Fruit fly (Drosophila melanogaster) whole organism, embryonic: ENCODE measurements around the gene CG3764.

ENCODE experiments used
- CG10209 ChIP-seq: fragments of 200-800 bp; sonication (Bioruptor generic); optimal IDR thresholded peaks from 3 replicates; lab custom pipeline; 2017; ENCODE audit warnings: missing biosample characterization, mild to moderate bottlenecking, missing genetic modification characterization, missing genetic modification reagents
- CG10543 ChIP-seq: fragments of 200-800 bp; sonication (Bioruptor generic); optimal IDR thresholded peaks from 3 replicates; lab custom pipeline; 2017; ENCODE audit warnings: missing biosample characterization, mild to moderate bottlenecking, missing genetic modification characterization, moderate library complexity
- CG11560 ChIP-seq: fragments of 200-800 bp; sonication (Bioruptor generic); IDR thresholded peaks from 3 replicates; pipeline ENCODE4 v1.3.6; 2022; ENCODE audit warnings: missing biosample characterization, missing genetic modification characterization
- CG12236 ChIP-seq: fragments of 200-800 bp; sonication (Bioruptor generic); optimal IDR thresholded peaks from 2 replicates; lab custom pipeline; 2016; ENCODE audit warnings: missing biosample characterization, missing genetic modification characterization
- CG13424 ChIP-seq: fragments of 200-800 bp; sonication (Bioruptor generic); optimal IDR thresholded peaks from 2 replicates; lab custom pipeline; 2019; ENCODE audit warnings: missing biosample characterization, mild to moderate bottlenecking, missing genetic modification characterization, moderate library complexity
- CG14965 ChIP-seq: fragments of 200-800 bp; sonication (Bioruptor generic); optimal IDR thresholded peaks from 2 replicates; lab custom pipeline; 2016; ENCODE audit warnings: missing biosample characterization, missing genetic modification characterization, borderline replicate concordance
- CG15011 ChIP-seq: fragments of 200-800 bp; sonication (Bioruptor generic); optimal IDR thresholded peaks from 3 replicates; lab custom pipeline; 2018; ENCODE audit warnings: missing biosample characterization, mild to moderate bottlenecking, missing genetic modification characterization
- CG17829 ChIP-seq: fragments of 200-800 bp; optimal IDR thresholded peaks from 2 replicates; lab custom pipeline; 2019; ENCODE audit warnings: missing biosample characterization, mild to moderate bottlenecking, missing genetic modification characterization, moderate library complexity
- CG18011 ChIP-seq: fragments of 200-800 bp; sonication (Bioruptor generic); optimal IDR thresholded peaks from 2 replicates; lab custom pipeline; 2017; ENCODE audit warnings: missing biosample characterization, missing genetic modification characterization, mild to moderate bottlenecking, moderate library complexity, missing genotype
- CG2889 ChIP-seq: fragments of 200-800 bp; sonication (Bioruptor generic); IDR thresholded peaks from 3 replicates; pipeline ENCODE4 v1.3.6; 2022; ENCODE audit warnings: missing biosample characterization, missing genetic modification characterization
- CG31441 ChIP-seq: fragments of 200-800 bp; sonication (Bioruptor generic); IDR thresholded peaks from 2 replicates; pipeline ENCODE4 v1.3.6; 2022; ENCODE audit warnings: missing biosample characterization, missing genetic modification characterization
- CG3163 ChIP-seq: fragments of 200-800 bp; sonication (Bioruptor generic); optimal IDR thresholded peaks from 3 replicates; lab custom pipeline; 2016; ENCODE audit warnings: missing biosample characterization, missing genetic modification characterization
- CG7372 ChIP-seq: fragments of 200-800 bp; sonication (Bioruptor generic); IDR thresholded peaks from 2 replicates; pipeline ENCODE4 v1.3.6; 2022; ENCODE audit warnings: missing biosample characterization, missing genetic modification characterization
- CG7786 ChIP-seq: fragments of 200-800 bp; sonication (Bioruptor generic); optimal IDR thresholded peaks from 2 replicates; lab custom pipeline; 2016; ENCODE audit warnings: missing biosample characterization, missing genetic modification characterization
- E2f2 ChIP-seq: fragments of 200-800 bp; sonication (Bioruptor generic); IDR thresholded peaks from 2 replicates; pipeline ENCODE4 v1.3.6; 2022; ENCODE audit warnings: missing biosample characterization, missing genetic modification characterization
- Eip74EF ChIP-seq, 2 experiments: fragments of 200-800 bp in 1 of 2; fragments of >200 bp in 1 of 2; sonication (Bioruptor generic) in 1 of 2; optimal IDR thresholded peaks; 2 replicates each; lab custom pipeline; 2017 to 2019; ENCODE audit warnings: missing biosample characterization in 2 of 2, missing genetic modification characterization in 2 of 2, mild to moderate bottlenecking in 1 of 2, moderate library complexity in 1 of 2
- Fer2 ChIP-seq: fragments of 200-800 bp; sonication (Bioruptor generic); optimal IDR thresholded peaks from 2 replicates; lab custom pipeline; 2018; ENCODE audit warnings: missing biosample characterization, mild to moderate bottlenecking, missing genetic modification characterization, moderate library complexity
- Fer3 ChIP-seq: fragments of 200-800 bp; sonication (Bioruptor generic); optimal IDR thresholded peaks from 2 replicates; lab custom pipeline; 2018; ENCODE audit warnings: missing biosample characterization, mild to moderate bottlenecking, missing genetic modification characterization, moderate library complexity
- Gug ChIP-seq: fragments of 200-800 bp; sonication (Bioruptor generic); IDR thresholded peaks from 4 replicates; pipeline ENCODE4 v1.3.6; 2022; ENCODE audit warnings: missing biosample characterization, missing genetic modification characterization
- Jarid2 ChIP-seq: fragments of 200-800 bp; sonication (Bioruptor generic); optimal IDR thresholded peaks from 3 replicates; lab custom pipeline; 2017; ENCODE audit warnings: mild to moderate bottlenecking, missing biosample characterization, missing genetic modification reagents, missing genetic modification characterization
- MBD-R2 ChIP-seq: fragments of 200-800 bp; sonication (Bioruptor generic); IDR thresholded peaks from 2 replicates; pipeline ENCODE4 v1.3.6; 2022; ENCODE audit warnings: missing biosample characterization, missing genetic modification characterization
- Max ChIP-seq: fragments of 200-800 bp; sonication (Bioruptor generic); optimal IDR thresholded peaks from 2 replicates; lab custom pipeline; 2016; ENCODE audit warnings: missing biosample characterization, mild to moderate bottlenecking, missing genetic modification characterization
- NfI ChIP-seq: fragments of 200-800 bp; sonication (Bioruptor generic); optimal IDR thresholded peaks from 3 replicates; lab custom pipeline; 2018; ENCODE audit warnings: missing biosample characterization, mild to moderate bottlenecking, missing genetic modification characterization, moderate library complexity
- Pdp1 ChIP-seq, 2 experiments: fragments of 200-800 bp; sonication (Bioruptor generic); optimal IDR thresholded peaks; 3 replicates each; lab custom pipeline; 2016; ENCODE audit warnings: missing biosample characterization in 2 of 2, missing genetic modification characterization in 2 of 2, mild to moderate bottlenecking in 1 of 2, moderate library complexity in 1 of 2
- Trl ChIP-seq, 3 experiments: fragments of >200 bp in 2 of 3; fragments of 200-800 bp in 1 of 3; sonication (Bioruptor generic) in 1 of 3; optimal IDR thresholded peaks; 2 replicates in 1 of 3; 3 replicates in 2 of 3; lab custom pipeline; 2016 to 2017; ENCODE audit warnings: missing biosample characterization in 1 of 3, missing genetic modification characterization in 1 of 3
- ab ChIP-seq: fragments of 200-800 bp; sonication (Bioruptor generic); optimal IDR thresholded peaks from 2 replicates; lab custom pipeline; 2016; ENCODE audit warnings: missing biosample characterization, missing genetic modification characterization
- al ChIP-seq: fragments of 200-800 bp; sonication (Bioruptor generic); IDR thresholded peaks from 2 replicates; pipeline ENCODE4 v1.3.6; 2022; ENCODE audit warnings: missing biosample characterization, missing genetic modification characterization
- bbx ChIP-seq: fragments of 200-800 bp; sonication (Bioruptor generic); IDR thresholded peaks from 2 replicates; pipeline ENCODE4 v1.3.6; 2022; ENCODE audit warnings: missing biosample characterization, missing genetic modification characterization; ENCODE audit not compliant: partially characterized antibody
- bowl ChIP-seq: fragments of 200-800 bp; sonication (Bioruptor generic); IDR thresholded peaks from 2 replicates; pipeline ENCODE4 v1.3.6; 2022; ENCODE audit warnings: missing biosample characterization, missing genetic modification characterization
- btn ChIP-seq: fragments of 200-800 bp; sonication (Bioruptor generic); optimal IDR thresholded peaks from 2 replicates; lab custom pipeline; 2016; ENCODE audit warnings: missing biosample characterization, missing genetic modification characterization
- cad ChIP-seq: fragments of >200 bp; optimal IDR thresholded peaks from 2 replicates; lab custom pipeline; 2017; ENCODE audit warnings: missing biosample characterization, missing genetic modification characterization
- disco-r ChIP-seq: fragments of 200-800 bp; sonication (Bioruptor generic); optimal IDR thresholded peaks from 2 replicates; lab custom pipeline; 2016; ENCODE audit warnings: missing biosample characterization, missing genetic modification characterization
- fd102C ChIP-seq: fragments of 200-800 bp; sonication (Bioruptor generic); optimal IDR thresholded peaks from 2 replicates; lab custom pipeline; 2018; ENCODE audit warnings: missing biosample characterization, mild to moderate bottlenecking, missing genetic modification characterization, moderate library complexity
- fd96Cb ChIP-seq: fragments of 200-800 bp; sonication (Bioruptor generic); optimal IDR thresholded peaks from 2 replicates; lab custom pipeline; 2018; ENCODE audit warnings: missing biosample characterization, mild to moderate bottlenecking, missing genetic modification characterization, moderate library complexity
- nmo ChIP-seq: fragments of 200-800 bp; sonication (Bioruptor generic); optimal IDR thresholded peaks from 2 replicates; lab custom pipeline; 2018; ENCODE audit warnings: missing biosample characterization, mild to moderate bottlenecking, missing genetic modification characterization, moderate library complexity
- peb ChIP-seq: fragments of 200-800 bp; sonication (Bioruptor generic); IDR thresholded peaks from 2 replicates; pipeline ENCODE4 v1.3.6; 2022; ENCODE audit warnings: missing biosample characterization, missing genetic modification characterization
- phol ChIP-seq: fragments of 200-800 bp; sonication (Bioruptor generic); optimal IDR thresholded peaks from 3 replicates; lab custom pipeline; 2018; ENCODE audit warnings: missing biosample characterization, mild to moderate bottlenecking, missing genetic modification characterization, moderate library complexity
- rib ChIP-seq: fragments of 200-800 bp; sonication (Bioruptor generic); IDR thresholded peaks from 2 replicates; pipeline ENCODE4 v1.3.6; 2022; ENCODE audit warnings: missing biosample characterization, missing genetic modification characterization
- run ChIP-seq: fragments of 200-800 bp; sonication (Bioruptor generic); optimal IDR thresholded peaks from 3 replicates; lab custom pipeline; 2018; ENCODE audit warnings: missing biosample characterization, mild to moderate bottlenecking, missing genetic modification characterization
- salm ChIP-seq: fragments of 200-800 bp; sonication (Bioruptor generic); optimal IDR thresholded peaks from 2 replicates; lab custom pipeline; 2018; ENCODE audit warnings: missing biosample characterization, mild to moderate bottlenecking, missing genetic modification characterization
- seq ChIP-seq: fragments of 200-800 bp; sonication (Bioruptor generic); IDR thresholded peaks from 2 replicates; pipeline ENCODE4 v1.3.6; 2022; ENCODE audit warnings: missing biosample characterization, missing genetic modification characterization
- sima ChIP-seq: fragments of 200-800 bp; sonication (Bioruptor generic); optimal IDR thresholded peaks from 2 replicates; lab custom pipeline; 2016; ENCODE audit warnings: missing biosample characterization, missing genetic modification characterization
- stc ChIP-seq: fragments of 200-800 bp; sonication (Bioruptor generic); IDR thresholded peaks from 2 replicates; pipeline ENCODE4 v1.3.6; 2022; ENCODE audit warnings: missing biosample characterization, missing genetic modification characterization
- tio ChIP-seq: fragments of 200-800 bp; sonication (Bioruptor generic); optimal IDR thresholded peaks from 2 replicates; lab custom pipeline; 2017; ENCODE audit warnings: missing biosample characterization, missing genetic modification characterization, inconsistent platforms
- tx ChIP-seq: fragments of 200-800 bp; sonication (Bioruptor generic); optimal IDR thresholded peaks from 2 replicates; lab custom pipeline; 2016; ENCODE audit warnings: missing biosample characterization, missing genetic modification characterization
- vnd ChIP-seq: fragments of 200-800 bp; sonication (Bioruptor generic); IDR thresholded peaks from 3 replicates; pipeline ENCODE4 v1.3.6; 2022; ENCODE audit warnings: missing biosample characterization, missing genetic modification characterization; ENCODE audit not compliant: partially characterized antibody
- zf30C ChIP-seq: fragments of 200-800 bp; sonication (Bioruptor generic); optimal IDR thresholded peaks from 3 replicates; lab custom pipeline; 2018; ENCODE audit warnings: missing biosample characterization, mild to moderate bottlenecking, missing genetic modification characterization

The CG3764 gene

dm6 chr3L:16986062-16987013, 26.0 kb downstream of the CG3764 start (continued):
- TF ChIP-seq CG10543 (GFP tag; lab: Kevin White, UChicago): no peak
- TF ChIP-seq stc (GFP tag; lab: Robert Waterston, UW): no peak
- no peak for TF ChIP-seq Eip74EF (GFP tag; optimal IDR thresholded peaks at IDR 0.05; lab: Kevin White, UChicago)
- no peak for TF ChIP-seq disco-r (GFP tag; lab: Kevin White, UChicago)
- peak; percentile 58 for TF ChIP-seq CG17829
- no peak for TF ChIP-seq salm (tag; lab: Kevin White, UChicago)
- peak; percentile 47 for TF ChIP-seq NfI
- no peak for TF ChIP-seq CG11560 (tag; lab: Robert Waterston, UW)
- no peak for TF ChIP-seq fd102C
- TF ChIP-seq Jarid2 (GFP tag; lab: Kevin White, UChicago): peak; percentile 50
- TF ChIP-seq bbx (GFP tag; lab: Robert Waterston, UW): no peak
- TF ChIP-seq ab (GFP tag; lab: Kevin White, UChicago): no peak
- TF ChIP-seq E2f2: 0 out of 2 replicates have a peak, but pooled peaks have one; percentile 11
- no peak for TF ChIP-seq sima (GFP tag; lab: Kevin White, UChicago)
- TF ChIP-seq Fer3 (tag; lab: Kevin White, UChicago): no peak
- TF ChIP-seq CG7372: 0 out of 2 replicates have a peak, but pooled peaks have one; percentile 23
- peak; percentile 63 for TF ChIP-seq CG31441 (GFP tag; lab: Robert Waterston, UW)
- TF ChIP-seq MBD-R2 (GFP tag; lab: Robert Waterston, UW): no peak; the same call in 1 of the 2 replicates
- peak; percentile 58 for TF ChIP-seq CG13424 (tag; lab: Kevin White, UChicago)
- no peak for TF ChIP-seq peb (GFP tag; lab: Robert Waterston, UW)
- peak; percentile 54 for TF ChIP-seq fd96Cb (tag; lab: Kevin White, UChicago)
- TF ChIP-seq CG18011 (GFP tag; lab: Kevin White, UChicago): no peak
- TF ChIP-seq zf30C (GFP tag; lab: Kevin White, UChicago): no peak
- no peak for TF ChIP-seq rib (GFP tag; lab: Robert Waterston, UW)
- TF ChIP-seq seq: 0 out of 2 replicates have a peak, but pooled peaks have one; percentile 18
- TF ChIP-seq CG14965 (GFP tag; lab: Kevin White, UChicago): no peak
- peak; percentile 49; the same call in 1 of the 2 replicates for TF ChIP-seq al (GFP tag; lab: Robert Waterston, UW)
- no peak for TF ChIP-seq CG12236 (GFP tag; lab: Kevin White, UChicago)
- TF ChIP-seq cad: no peak
- peak; percentile 73 for TF ChIP-seq tio
- TF ChIP-seq phol (tag; lab: Kevin White, UChicago): peak; percentile 66
- peak; percentile 11 for TF ChIP-seq CG7786 (GFP tag; lab: Kevin White, UChicago)
- TF ChIP-seq Pdp1 (GFP tag; optimal IDR thresholded peaks at IDR 0.05; lab: Kevin White, UChicago): peak; percentile 28 to 46
- TF ChIP-seq CG2889: peak; percentile 29; the same call in 1 of the 3 replicates
- TF ChIP-seq CG3163 (GFP tag; lab: Kevin White, UChicago): peak; percentile 42
- TF ChIP-seq Max: peak; percentile 53
- TF ChIP-seq nmo: peak; percentile 65
- no peak for TF ChIP-seq run (tag; lab: Kevin White, UChicago)
- no peak for TF ChIP-seq vnd (GFP tag; lab: Robert Waterston, UW)
- TF ChIP-seq Trl (optimal IDR thresholded peaks at IDR 0.05; lab: Kevin White, UChicago): peak; percentile 28 to 41
- no peak for TF ChIP-seq Trl (GFP tag; optimal IDR thresholded peaks at IDR 0.05; lab: Kevin White, UChicago)
- no peak for TF ChIP-seq Fer2 (tag; lab: Kevin White, UChicago)
- peak; percentile 14; the same call in 1 of the 2 replicates for TF ChIP-seq bowl (GFP tag; lab: Robert Waterston, UW)
- peak; percentile 63 for TF ChIP-seq CG10209 (GFP tag; lab: Kevin White, UChicago)
- TF ChIP-seq tx: peak; percentile 13
- no peak for TF ChIP-seq btn (GFP tag; lab: Kevin White, UChicago)
- TF ChIP-seq Gug (GFP tag; lab: Robert Waterston, UW): peak; percentile 61; the same call in 2 of the 4 replicates
- TF ChIP-seq CG15011 (GFP tag; lab: Kevin White, UChicago): peak; percentile 52
